Worm (Caenorhabditis elegans): ENCODE results near the gene Y57G11C.3.

Gene Y57G11C.3

ce11 chrIV:14763938-14764718, 3.9 kb upstream of the Y57G11C.3 start:
- no peak for TF ChIP-seq sox-2 (GFP tag; IDR thresholded peaks at IDR 0.05)
- TF ChIP-seq hlh-15 (tag; optimal IDR thresholded peaks at IDR 0.05), result no peak
- TF ChIP-seq unc-42 (tag; optimal IDR thresholded peaks at IDR 0.05), result no peak
- no peak for TF ChIP-seq fkh-6 (tag; optimal IDR thresholded peaks at IDR 0.05)
- TF ChIP-seq pha-4 (tag; optimal IDR thresholded peaks at IDR 0.05), result no peak
- TF ChIP-seq elt-4 (tag; optimal IDR thresholded peaks at IDR 0.05), result no peak
- no peak for TF ChIP-seq pqm-1 (tag; optimal IDR thresholded peaks at IDR 0.05)
- no peak for TF ChIP-seq dve-1 (tag; optimal IDR thresholded peaks at IDR 0.05)
- TF ChIP-seq ttx-3 (tag; optimal IDR thresholded peaks at IDR 0.05), result no peak
- TF ChIP-seq sox-4 (tag; optimal IDR thresholded peaks at IDR 0.05), result no peak
- no peak for TF ChIP-seq unc-3 (GFP tag; conservative IDR thresholded peaks at IDR 0.05)
- TF ChIP-seq unc-3 (tag; optimal IDR thresholded peaks at IDR 0.05), result no peak
- no peak for TF ChIP-seq elt-2 (tag; optimal IDR thresholded peaks at IDR 0.05)
- no peak for TF ChIP-seq sdc-2 (tag; optimal IDR thresholded peaks at IDR 0.05)
- no peak for TF ChIP-seq mec-3 (tag; optimal IDR thresholded peaks at IDR 0.05; ENCODE audit: borderline replicate concordance)
- no peak for TF ChIP-seq hlh-6 (tag; optimal IDR thresholded peaks at IDR 0.05)
- no peak for TF ChIP-seq eyg-1 (tag; optimal IDR thresholded peaks at IDR 0.05)

- TF ChIP-seq eyg-1 (tag; optimal IDR thresholded peaks at IDR 0.05) (no peak), fkh-6 (tag; optimal IDR thresholded peaks at IDR 0.05) (no peak), npax-4 (tag; optimal IDR thresholded peaks at IDR 0.05) (no peak), ceh-31 (tag; optimal IDR thresholded peaks at IDR 0.05) (no peak), lin-11 (tag; optimal IDR thresholded peaks at IDR 0.05) (no peak), ceh-48 (tag; optimal IDR thresholded peaks at IDR 0.05) (no peak)
These were observed 3.3 kb upstream of the Y57G11C.3 start for ce11 chrIV:14764719-14765173.

- no peak for TF ChIP-seq hlh-8 (tag; optimal IDR thresholded peaks at IDR 0.05)
- no peak for TF ChIP-seq hlh-15 (tag; optimal IDR thresholded peaks at IDR 0.05)
- TF ChIP-seq pros-1 (tag; optimal IDR thresholded peaks at IDR 0.05), result no peak
- TF ChIP-seq odd-2 (tag; optimal IDR thresholded peaks at IDR 0.05), result no peak
- no peak for TF ChIP-seq nfya-1 (tag; optimal IDR thresholded peaks at IDR 0.05)
- TF ChIP-seq mec-3 (tag; optimal IDR thresholded peaks at IDR 0.05; ENCODE audit: borderline replicate concordance), result no peak
- TF ChIP-seq pat-9 (tag; optimal IDR thresholded peaks at IDR 0.05), result no peak
- TF ChIP-seq pha-4 (tag; optimal IDR thresholded peaks at IDR 0.05), result no peak
- no peak for TF ChIP-seq ahr-1 (tag; optimal IDR thresholded peaks at IDR 0.05)
- TF ChIP-seq elt-4 (tag; optimal IDR thresholded peaks at IDR 0.05), result no peak
- no peak for TF ChIP-seq ceh-19 (GFP tag; optimal IDR thresholded peaks at IDR 0.05)
- TF ChIP-seq unc-55 (GFP tag; optimal IDR thresholded peaks at IDR 0.05), result no peak
- TF ChIP-seq rnt-1 (tag; optimal IDR thresholded peaks at IDR 0.05), result no peak
- no peak for TF ChIP-seq ceh-2 (tag; optimal IDR thresholded peaks at IDR 0.05)
- no peak for TF ChIP-seq hlh-13 (GFP tag; optimal IDR thresholded peaks at IDR 0.05)
- no peak for TF ChIP-seq ttx-3 (tag; optimal IDR thresholded peaks at IDR 0.05)
- no peak for TF ChIP-seq sdc-2 (tag; optimal IDR thresholded peaks at IDR 0.05)
These were observed 2.7 kb upstream of the Y57G11C.3 start, which contains the start of gene Y57G11C.5 for ce11 chrIV:14765336-14765735. Gene Y57G11C.5, minus strand, starts transcription at chrIV:14765436.

ce11 chrIV:14766382-14766781, 1.6 kb upstream of the Y57G11C.3 start, which contains the start of gene vti-1:
Gene vti-1, minus strand, starts transcription at chrIV:14766665.
- TF ChIP-seq hlh-30 (tag; optimal IDR thresholded peaks at IDR 0.05; ENCODE audit: insufficient read depth) (no peak), pqm-1 (tag; optimal IDR thresholded peaks at IDR 0.05) (no peak), fax-1 (tag; optimal IDR thresholded peaks at IDR 0.05) (no peak), pros-1 (tag; optimal IDR thresholded peaks at IDR 0.05) (no peak), nhr-11 (tag; optimal IDR thresholded peaks at IDR 0.05) (no peak), fkh-6 (tag; optimal IDR thresholded peaks at IDR 0.05) (no peak)
